Fruit fly (Drosophila melanogaster): ENCODE measurements around the gene CG2794.

DNA sequence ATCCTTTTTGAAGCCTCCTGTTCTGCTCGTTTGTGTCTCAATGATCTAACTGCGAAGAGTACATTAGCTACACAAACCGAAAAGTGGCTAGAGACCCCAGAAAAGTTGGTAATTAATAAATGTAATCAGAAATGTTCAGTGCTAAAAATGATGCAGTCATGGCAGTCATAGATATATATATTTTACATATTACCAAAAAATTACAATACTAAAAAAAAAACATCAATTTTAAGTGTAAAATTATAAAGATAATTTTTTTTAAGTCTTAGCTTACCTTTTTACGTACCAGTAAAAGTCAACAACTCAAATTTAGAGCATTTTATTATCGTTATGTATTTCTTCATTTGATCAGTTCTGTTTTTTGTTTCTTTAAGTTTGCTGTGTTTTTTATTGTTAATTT, 48.8 kb downstream of the CG2794 start:
- TF ChIP-seq CG8478 (optimal IDR thresholded peaks at IDR 0.05) (no peak), CTCF (optimal IDR thresholded peaks at IDR 0.05) (no peak)

Measured in S2 (cell line).